Fruit fly (Drosophila melanogaster) whole organism, embryonic: ENCODE data around the gene CG42395.

Experiments
- CG1233 ChIP-seq: fragments of 200-800 bp; sonication (Bioruptor generic); optimal IDR thresholded peaks from 4 replicates; lab custom pipeline; 2018; ENCODE audit warnings: missing biosample characterization, mild to moderate bottlenecking, missing genetic modification characterization
- CG16779 ChIP-seq: fragments of 200-800 bp; sonication (Bioruptor generic); IDR thresholded peaks from 2 replicates; pipeline ENCODE4 v1.3.6; 2022; ENCODE audit warnings: missing biosample characterization, missing genetic modification characterization
- D19A ChIP-seq: fragments of 200-800 bp; optimal IDR thresholded peaks from 3 replicates; lab custom pipeline; 2019; ENCODE audit warnings: missing biosample characterization, mild to moderate bottlenecking, missing genetic modification characterization, moderate library complexity
- Mes4 ChIP-seq: fragments of 200-800 bp; sonication (Bioruptor generic); optimal IDR thresholded peaks from 2 replicates; lab custom pipeline; 2016; ENCODE audit warnings: missing biosample characterization, missing genetic modification characterization
- NK7.1 ChIP-seq: fragments of 200-800 bp; sonication (Bioruptor generic); optimal IDR thresholded peaks from 3 replicates; lab custom pipeline; 2016; ENCODE audit warnings: missing biosample characterization, missing genetic modification characterization
- disco-r ChIP-seq: fragments of 200-800 bp; sonication (Bioruptor generic); optimal IDR thresholded peaks from 2 replicates; lab custom pipeline; 2016; ENCODE audit warnings: missing biosample characterization, missing genetic modification characterization
- knrl ChIP-seq: fragments of 200-800 bp; sonication (Bioruptor generic); IDR thresholded peaks from 3 replicates; pipeline ENCODE4 v1.3.6; 2022; ENCODE audit warnings: missing biosample characterization, missing genetic modification characterization; ENCODE audit not compliant: partially characterized antibody
- shn ChIP-seq: fragments of 200-800 bp; sonication (Bioruptor generic); optimal IDR thresholded peaks from 3 replicates; lab custom pipeline; 2016; ENCODE audit warnings: missing biosample characterization, missing genetic modification characterization
- zen ChIP-seq: fragments of 200-800 bp; sonication (Bioruptor generic); optimal IDR thresholded peaks from 3 replicates; lab custom pipeline; 2018; ENCODE audit warnings: missing biosample characterization, mild to moderate bottlenecking, missing genetic modification characterization, moderate library complexity

DNA sequence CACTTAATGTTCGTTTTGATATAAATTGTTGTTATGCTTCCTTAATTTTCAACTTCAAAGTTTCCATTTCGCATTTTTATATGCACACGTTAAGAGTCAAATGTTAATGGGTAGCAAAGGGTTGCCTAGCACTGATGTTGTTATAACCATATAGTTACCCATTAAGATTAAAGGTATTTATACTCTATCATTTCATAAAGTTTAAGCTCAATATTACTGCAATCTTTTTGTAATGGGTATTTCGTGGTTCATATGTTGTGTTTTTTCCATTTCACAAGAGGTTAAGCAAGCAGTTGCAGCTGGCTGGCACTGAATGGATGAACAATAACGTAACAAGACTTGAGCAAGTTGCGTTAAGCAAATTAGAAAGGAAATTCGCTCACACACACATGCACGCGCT lies 44.2 kb downstream of the CG42395 start:
- TF ChIP-seq disco-r, result no peak
- no peak for TF ChIP-seq zen (tag; lab: Kevin White, UChicago)
- TF ChIP-seq CG16779 (GFP tag; lab: Robert Waterston, UW), result no peak
- no peak for TF ChIP-seq CG1233 (GFP tag; lab: Kevin White, UChicago)
- no peak for TF ChIP-seq NK7.1 (GFP tag; lab: Kevin White, UChicago)
- TF ChIP-seq knrl (GFP tag; lab: Robert Waterston, UW), result no peak
- TF ChIP-seq Mes4, result no peak
- TF ChIP-seq shn (GFP tag; lab: Kevin White, UChicago), result no peak
- TF ChIP-seq D19A (tag; lab: Kevin White, UChicago), result no peak
